Fruit fly (Drosophila melanogaster) ovary, adult (tissue): ENCODE data around the gene zf30C.

Experiments
- CG17801 ChIP-seq: fragments of 200-800 bp; optimal IDR thresholded peaks from 2 replicates; lab custom pipeline; 2019; ENCODE audit warnings: missing biosample characterization, mild to moderate bottlenecking, missing genetic modification characterization, moderate library complexity; ENCODE audit not compliant: partially characterized antibody

zf30C gene

DNA sequence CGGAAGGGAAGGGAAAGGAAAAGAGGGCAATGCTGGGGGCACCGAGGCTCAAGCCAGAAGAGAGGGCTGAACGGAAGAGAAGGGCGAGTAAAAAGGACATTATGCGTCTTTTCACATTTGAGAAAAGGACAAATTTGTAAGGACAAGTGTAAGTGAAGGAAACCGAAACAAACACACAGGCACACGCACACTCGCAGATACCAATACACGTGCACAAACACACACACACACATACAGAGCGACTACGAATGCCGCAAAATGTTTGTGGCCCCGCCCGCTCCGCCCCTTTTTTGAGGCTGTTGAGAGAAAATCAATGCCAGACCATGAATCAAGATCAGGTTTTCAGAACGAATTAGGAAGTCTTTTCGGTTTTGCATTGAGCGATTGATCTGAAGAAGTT, 4.8 kb upstream of the zf30C start:
- TF ChIP-seq CG17801 (GFP tag; lab: Kevin White, UChicago), result no peak

DNA sequence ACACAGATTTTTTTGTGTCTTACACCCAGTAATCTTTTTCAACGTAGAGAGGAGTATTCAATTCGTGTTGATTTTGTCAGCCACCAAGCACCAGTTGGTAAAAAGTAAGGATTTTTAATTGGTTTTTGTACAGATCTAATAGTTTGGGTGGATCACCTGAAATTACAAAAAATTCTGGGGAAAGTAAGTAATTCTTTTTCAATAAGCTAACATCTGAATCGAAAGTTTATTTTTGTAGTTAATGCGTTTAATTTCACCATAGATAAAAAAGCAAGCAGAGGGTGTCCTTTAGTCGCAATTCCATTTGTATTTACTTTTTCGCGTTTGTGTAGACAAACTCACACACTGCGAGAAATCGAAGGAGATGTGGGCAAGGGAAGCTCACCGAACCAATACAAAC, 3.3 kb upstream of the zf30C start:
- no peak for TF ChIP-seq CG17801 (GFP tag; lab: Kevin White, UChicago)

DNA sequence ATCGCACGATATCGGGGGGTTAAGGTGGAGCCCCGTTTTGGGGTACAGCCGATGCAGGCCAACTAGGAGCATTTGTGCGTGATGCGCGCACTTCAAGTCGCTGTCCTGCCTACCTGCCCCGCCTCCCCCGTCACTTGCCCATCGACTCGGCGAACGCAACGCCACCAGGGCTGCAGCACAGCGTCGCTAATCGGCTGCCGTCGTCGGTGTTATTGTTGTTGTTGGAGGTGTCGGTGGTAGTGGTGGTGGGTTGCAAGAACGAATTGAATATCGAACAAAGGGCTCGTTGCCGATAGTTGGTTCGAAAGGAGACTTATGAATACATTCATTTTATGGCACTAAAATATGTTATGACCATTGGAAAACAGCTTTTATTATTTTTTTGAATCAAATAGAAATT, 714 bp downstream of the zf30C start:
- TF ChIP-seq CG17801 (GFP tag; lab: Kevin White, UChicago), result no peak

DNA sequence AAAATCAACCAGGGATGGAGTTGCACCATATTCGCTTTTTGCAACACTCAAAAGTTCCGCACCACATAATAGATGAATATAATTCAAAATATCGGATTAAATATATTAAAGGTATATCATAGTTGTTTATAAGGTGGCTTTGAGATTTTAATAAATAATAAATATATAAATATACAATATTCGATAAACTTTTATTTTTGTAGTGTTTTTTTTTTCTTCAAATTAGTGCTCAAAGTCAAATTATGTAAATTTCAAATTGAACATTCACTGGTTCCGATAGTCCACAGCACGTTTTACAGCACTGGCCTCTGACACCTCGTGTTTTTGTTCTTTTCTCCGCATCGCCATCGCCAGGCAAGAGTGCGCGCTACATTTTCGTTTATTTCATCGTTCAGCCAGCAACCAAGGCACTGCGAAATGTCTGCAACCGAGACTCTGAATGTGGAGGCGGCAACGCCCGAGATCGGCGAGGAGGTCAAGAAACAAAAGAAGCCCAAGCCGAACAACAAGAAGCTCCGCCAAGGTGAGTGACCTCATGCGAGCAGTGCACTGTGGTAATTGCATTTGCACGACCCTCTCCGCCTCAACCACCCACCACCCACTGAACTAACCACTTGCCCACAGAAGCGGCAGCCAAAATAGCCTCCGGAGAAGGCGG, 5.2 kb downstream of the zf30C start, which contains the start of the genes Taf11 and und:
TSS of gene Taf11 (minus strand) at position 51 of the 658 bp plus-strand sequence.
TSS of gene und (plus strand) at position 158 of the 658 bp plus-strand sequence.
- TF ChIP-seq CG17801 (GFP tag; lab: Kevin White, UChicago), result peak; percentile 57

DNA sequence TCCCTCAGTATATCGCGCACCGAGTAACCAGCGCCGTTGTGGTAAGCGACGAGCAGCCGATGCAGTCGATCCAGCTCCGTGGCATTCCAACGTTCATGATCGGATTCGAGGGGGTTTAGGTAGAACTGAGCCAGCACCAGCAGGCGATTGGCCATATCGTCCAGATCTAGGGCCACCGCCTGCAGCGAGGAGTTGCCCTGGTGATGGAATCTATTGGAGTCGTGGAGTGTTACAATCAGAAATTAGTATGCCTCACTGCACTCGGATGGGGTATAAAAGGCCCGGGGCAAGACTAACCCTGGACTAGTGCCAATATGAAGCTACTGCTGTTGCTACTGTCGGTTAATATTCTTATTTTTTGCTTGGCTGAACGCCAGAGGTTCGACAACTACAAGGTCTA, 8.6 kb downstream of the zf30C start, which contains the start of gene CG4017:
TSS of gene CG4017 (plus strand) at position 301 of the 400 bp plus-strand sequence.
- TF ChIP-seq CG17801 (GFP tag; lab: Kevin White, UChicago), result no peak

DNA sequence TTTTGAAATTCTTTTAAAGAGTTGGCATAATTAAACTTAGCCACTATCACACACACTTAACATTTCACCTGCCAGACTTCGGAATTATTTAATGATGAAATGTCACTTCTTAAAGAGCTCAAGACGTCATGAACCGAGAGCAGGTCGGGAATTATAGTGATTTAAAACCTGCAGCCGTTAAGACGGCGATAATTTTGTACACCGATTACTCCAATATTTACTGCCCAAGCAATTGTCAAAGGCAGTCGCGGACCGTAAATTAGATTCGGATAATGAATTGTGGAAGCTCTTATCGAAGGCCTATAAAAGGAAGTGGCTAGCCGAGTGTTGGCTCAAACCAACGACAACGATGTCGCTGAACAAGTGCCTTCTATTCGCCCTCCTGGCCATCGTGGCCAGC, 10.6 kb downstream of the zf30C start, which contains the start of gene CG17633:
TSS of gene CG17633 (plus strand) at position 326 of the 400 bp plus-strand sequence.
- TF ChIP-seq CG17801 (GFP tag; lab: Kevin White, UChicago), result no peak

DNA sequence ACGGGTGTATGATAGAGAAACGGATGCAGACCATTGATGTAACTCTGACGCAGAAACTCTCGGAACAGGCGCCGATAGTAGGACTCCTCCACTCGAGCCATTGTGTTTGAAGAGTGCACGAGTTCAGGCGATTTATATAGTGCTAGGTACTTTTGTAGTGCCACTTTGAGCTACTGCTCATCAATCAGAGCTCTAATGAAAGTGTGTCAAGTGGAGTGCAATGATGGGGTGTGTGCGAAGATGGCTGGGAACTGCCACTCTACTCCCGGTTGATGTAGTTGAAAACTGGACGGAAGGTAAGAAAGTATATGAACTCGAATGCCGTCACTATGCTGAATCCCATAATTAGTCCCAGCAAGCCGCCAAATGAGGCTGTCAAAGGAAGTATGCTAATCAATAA, 12.8 kb downstream of the zf30C start, which contains the start of gene ppk18:
TSS of gene ppk18 (minus strand) at position 101 of the 400 bp plus-strand sequence.
- TF ChIP-seq CG17801 (GFP tag; lab: Kevin White, UChicago), result no peak

DNA sequence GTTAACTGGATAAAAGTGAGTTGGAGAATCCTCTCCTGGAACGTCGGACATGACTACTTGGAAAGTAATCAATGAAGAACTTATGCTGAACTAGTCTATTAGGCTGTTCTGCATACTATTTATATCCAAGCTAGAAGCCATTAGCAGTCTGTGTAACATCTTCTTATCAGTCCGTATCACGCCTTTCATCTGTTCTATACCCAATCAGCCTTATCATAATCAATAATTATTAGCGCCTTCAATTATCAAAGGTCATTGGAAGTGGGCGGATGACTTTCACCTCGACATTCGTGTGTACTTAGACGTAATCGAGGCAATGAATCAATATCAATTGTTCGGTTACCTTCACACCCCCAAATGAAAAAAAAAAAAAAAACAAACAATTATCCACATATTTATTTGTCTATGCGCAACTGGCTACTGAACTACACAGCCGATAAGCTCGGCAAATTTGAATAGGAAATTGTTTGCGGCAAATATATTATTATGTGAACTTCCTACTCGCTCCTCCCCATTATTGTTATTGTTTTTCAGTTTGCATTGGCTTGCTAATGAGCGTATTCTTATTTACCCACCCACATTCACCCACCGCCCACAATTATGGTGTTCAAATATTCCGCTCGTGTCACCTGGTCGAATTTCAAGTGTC, 17.0 kb downstream of the zf30C start, which contains the start of the genes ppk11 and ppk16:
TSS of gene ppk11 (minus strand) at position 51 of the 649 bp plus-strand sequence.
TSS of gene ppk16 (minus strand) at position 51 of the 649 bp plus-strand sequence.
- TF ChIP-seq CG17801 (GFP tag; lab: Kevin White, UChicago), result no peak

DNA sequence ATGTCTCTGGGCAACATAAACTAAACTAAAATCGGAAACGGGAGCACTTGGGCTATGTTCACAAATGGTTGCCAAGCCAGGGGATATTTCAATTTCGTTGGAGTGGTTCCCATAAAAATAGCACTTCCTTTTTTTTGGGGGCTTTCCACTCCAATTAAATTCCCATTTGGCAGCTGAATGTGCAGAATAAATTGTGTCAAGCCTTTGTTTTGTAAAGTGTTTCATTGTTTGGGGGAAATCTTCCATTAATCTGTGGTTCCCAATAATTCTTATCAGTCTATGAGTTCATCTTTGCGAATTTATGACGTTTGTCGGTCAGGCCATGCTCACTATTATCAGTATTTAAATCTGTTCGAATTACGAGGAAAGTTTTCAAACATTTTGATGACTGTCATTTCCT, 19.8 kb downstream of the zf30C start:
- no peak for TF ChIP-seq CG17801 (GFP tag; lab: Kevin White, UChicago)

DNA sequence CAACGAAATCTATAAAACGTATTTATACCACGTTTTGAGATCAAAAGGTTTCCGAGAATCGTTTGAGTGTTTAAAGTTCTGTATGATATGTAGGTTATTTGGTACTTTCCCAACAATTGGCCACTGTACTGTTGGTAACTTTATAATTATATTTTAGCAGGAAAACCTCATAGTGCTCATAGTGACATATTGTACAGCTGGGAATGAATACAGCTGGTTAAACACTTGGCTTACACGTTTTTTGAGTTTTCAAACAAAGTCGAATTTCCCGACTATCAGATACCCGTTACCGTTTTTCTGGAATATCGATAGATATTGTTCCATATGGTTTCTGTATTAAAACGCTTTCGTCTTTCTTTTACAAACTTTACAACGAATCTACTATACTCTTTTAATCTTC, 20.3 kb downstream of the zf30C start:
- no peak for TF ChIP-seq CG17801 (GFP tag; lab: Kevin White, UChicago)

DNA sequence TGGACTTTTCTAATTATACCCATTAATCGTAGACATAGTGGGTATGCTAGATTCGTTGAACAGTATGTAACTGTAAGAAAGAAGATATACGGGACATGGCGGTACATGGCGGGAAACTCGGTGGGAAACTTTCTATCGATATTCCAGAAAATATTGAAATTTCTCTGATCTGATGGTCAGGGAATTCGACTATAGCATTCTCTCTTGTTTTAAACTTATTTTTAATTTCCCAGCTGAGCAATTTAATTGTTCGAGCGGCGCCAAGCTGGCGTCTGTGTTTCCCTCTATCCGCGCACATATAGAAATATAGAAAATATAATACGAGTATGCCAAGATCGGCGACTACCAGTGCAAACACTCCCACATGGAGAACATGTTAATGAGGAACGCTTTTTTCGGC, 21.0 kb downstream of the zf30C start:
- TF ChIP-seq CG17801 (GFP tag; lab: Kevin White, UChicago), result peak; percentile 17

DNA sequence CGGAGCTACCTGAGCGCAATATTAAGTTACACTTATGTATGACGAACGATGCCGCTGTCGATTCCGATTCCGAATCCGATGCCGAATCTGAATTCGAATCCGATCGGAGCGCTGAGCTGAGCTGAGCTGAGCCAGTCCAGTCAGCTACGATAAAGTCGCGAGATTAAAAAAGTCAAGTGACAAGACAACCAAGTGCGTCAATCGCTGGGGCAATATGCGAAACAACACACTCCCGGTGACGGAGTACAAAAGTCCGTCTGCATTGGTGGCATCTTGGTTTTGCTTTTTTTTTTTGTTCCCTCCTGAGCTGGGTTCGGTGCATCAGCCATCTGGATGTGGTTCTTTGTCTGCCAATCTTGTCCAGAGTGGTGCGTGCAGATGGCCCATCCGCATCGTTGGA, 21.6 kb downstream of the zf30C start:
- no peak for TF ChIP-seq CG17801 (GFP tag; lab: Kevin White, UChicago)

DNA sequence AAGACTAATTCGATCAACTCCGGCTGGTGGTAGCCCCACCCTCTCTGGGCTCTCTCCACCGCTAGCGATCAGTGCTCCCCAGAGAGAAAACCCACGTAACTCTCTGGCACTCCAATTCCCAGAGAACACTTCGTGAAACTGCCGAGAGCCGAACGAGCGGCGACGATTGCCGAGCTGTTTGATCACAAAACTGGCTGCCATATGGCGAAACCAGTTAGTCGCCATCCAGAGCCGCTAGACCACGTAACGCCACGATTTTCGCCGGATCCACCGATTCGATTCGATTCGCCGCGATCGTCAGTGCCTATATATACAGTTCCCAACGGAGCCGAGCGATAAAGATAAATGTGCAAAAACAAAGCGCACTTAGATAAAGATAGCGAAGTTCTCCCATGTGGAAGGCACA, 24.0 kb downstream of the zf30C start, which contains the start of gene IP3K1:
TSS of gene IP3K1 (plus strand) at position 209 of the 406 bp plus-strand sequence.
- peak; percentile 85 for TF ChIP-seq CG17801 (GFP tag; lab: Kevin White, UChicago)

DNA sequence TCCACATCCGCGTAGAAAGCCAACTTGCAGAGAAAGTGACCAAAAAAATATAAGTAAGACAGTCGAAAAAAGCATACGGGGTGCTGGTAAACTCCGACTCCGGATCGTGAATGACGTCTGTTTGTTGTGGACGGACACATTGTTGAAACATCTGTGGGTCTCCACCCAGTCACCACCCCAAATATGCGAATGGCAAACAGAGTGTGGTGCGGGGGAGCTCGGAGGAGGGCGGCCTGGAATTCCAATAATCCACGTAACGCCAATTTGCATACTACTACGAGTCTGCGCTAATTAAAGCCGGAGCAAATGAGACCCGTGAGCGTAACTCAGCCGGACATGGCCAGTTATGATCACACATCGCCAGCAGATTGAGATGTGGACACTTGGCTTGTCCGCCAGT, 25.0 kb downstream of the zf30C start:
- no peak for TF ChIP-seq CG17801 (GFP tag; lab: Kevin White, UChicago)

DNA sequence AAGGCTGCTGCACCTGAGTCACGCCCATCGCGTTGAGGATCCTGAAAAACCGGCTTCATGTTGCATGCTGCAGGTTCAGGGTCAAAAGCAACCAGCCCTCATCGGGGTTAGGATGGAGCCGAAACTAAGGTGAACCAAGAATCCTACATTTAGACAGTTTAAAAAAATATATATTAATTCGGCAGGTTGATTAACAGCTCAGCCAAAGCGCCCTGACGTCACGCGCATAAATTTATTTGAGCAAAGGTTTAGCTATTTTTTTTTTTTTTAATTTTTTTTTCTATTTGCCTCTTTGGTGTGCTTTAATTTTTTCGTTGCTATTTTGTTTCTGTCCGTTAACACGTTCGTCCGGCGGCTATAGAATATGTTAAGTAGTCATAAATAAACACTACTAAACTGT, 26.3 kb downstream of the zf30C start:
- TF ChIP-seq CG17801 (GFP tag; lab: Kevin White, UChicago), result no peak
